Worm (Caenorhabditis elegans) whole organism, late embryonic: ENCODE data around the gene moa-1.

ENCODE experiments used
- C08G9.2 ChIP-seq: sonication (generic microtip); optimal IDR thresholded peaks from 2 replicates; lab custom pipeline; 2016; ENCODE audit warnings: mild to moderate bottlenecking, missing genetic modification characterization, moderate library complexity, missing compliant biosample characterization
- F13H6.1 ChIP-seq: sonication (generic microtip); optimal IDR thresholded peaks from 2 replicates; lab custom pipeline; 2016; ENCODE audit warnings: missing genetic modification characterization, missing compliant biosample characterization
- K02D7.2 ChIP-seq: sonication (generic microtip); optimal IDR thresholded peaks from 2 replicates; lab custom pipeline; 2017; ENCODE audit warnings: mild to moderate bottlenecking, missing genetic modification characterization, missing compliant biosample characterization
- K09A11.1 ChIP-seq: sonication (generic microtip); optimal IDR thresholded peaks from 2 replicates; lab custom pipeline; 2017; ENCODE audit warnings: antibody characterized with exemption, mild to moderate bottlenecking, missing genetic modification characterization, missing compliant biosample characterization; ENCODE audit not compliant: insufficient read depth
- Y22D7AL.16 ChIP-seq: sonication (generic microtip); optimal IDR thresholded peaks from 2 replicates; lab custom pipeline; 2016; ENCODE audit warnings: missing genetic modification characterization, missing compliant biosample characterization
- ceh-18 ChIP-seq: sonication (generic microtip); optimal IDR thresholded peaks from 2 replicates; lab custom pipeline; 2016; ENCODE audit warnings: missing genetic modification characterization, missing compliant biosample characterization
- ceh-2 ChIP-seq: sonication (generic microtip); optimal IDR thresholded peaks from 2 replicates; lab custom pipeline; 2016; ENCODE audit warnings: missing genotype, missing genetic modification characterization, missing compliant biosample characterization
- ceh-22 ChIP-seq: sonication (generic microtip); optimal IDR thresholded peaks from 2 replicates; lab custom pipeline; 2017; ENCODE audit warnings: missing biosample characterization, missing genetic modification characterization
- ceh-31 ChIP-seq: sonication (generic microtip); optimal IDR thresholded peaks from 2 replicates; lab custom pipeline; 2016; ENCODE audit warnings: missing genetic modification characterization, missing compliant biosample characterization
- ceh-48 ChIP-seq: sonication (generic microtip); optimal IDR thresholded peaks from 2 replicates; lab custom pipeline; 2016; ENCODE audit warnings: missing genetic modification characterization, inconsistent platforms, missing compliant biosample characterization
- elt-2 ChIP-seq: sonication (generic microtip); optimal IDR thresholded peaks from 2 replicates; lab custom pipeline; 2016; ENCODE audit warnings: missing genetic modification reagents, missing genetic modification characterization, missing compliant biosample characterization
- elt-4 ChIP-seq: sonication (generic microtip); optimal IDR thresholded peaks from 2 replicates; lab custom pipeline; 2016; ENCODE audit warnings: missing genetic modification characterization, missing compliant biosample characterization
- ets-4 ChIP-seq: sonication (generic microtip); optimal IDR thresholded peaks from 2 replicates; lab custom pipeline; 2016; ENCODE audit warnings: missing genetic modification characterization, missing compliant biosample characterization
- fax-1 ChIP-seq: sonication (generic microtip); optimal IDR thresholded peaks from 2 replicates; lab custom pipeline; 2016; ENCODE audit warnings: missing genotype, missing genetic modification characterization, missing compliant biosample characterization
- hlh-13 ChIP-seq: fragments of 200-800 bp; sonication (Bioruptor generic); optimal IDR thresholded peaks from 2 replicates; lab custom pipeline; 2018; ENCODE audit warnings: mild to moderate bottlenecking, missing genetic modification characterization, missing compliant biosample characterization
- hlh-15 ChIP-seq: sonication (generic microtip); optimal IDR thresholded peaks from 2 replicates; lab custom pipeline; 2016; ENCODE audit warnings: missing genetic modification characterization, missing compliant biosample characterization
- hlh-6 ChIP-seq: sonication (generic microtip); optimal IDR thresholded peaks from 2 replicates; lab custom pipeline; 2016; ENCODE audit warnings: missing genotype, missing genetic modification characterization, missing compliant biosample characterization
- lim-6 ChIP-seq: sonication (generic microtip); optimal IDR thresholded peaks from 2 replicates; lab custom pipeline; 2016; ENCODE audit warnings: missing genetic modification characterization, missing compliant biosample characterization
- madf-2 ChIP-seq: sonication (generic microtip); optimal IDR thresholded peaks from 2 replicates; lab custom pipeline; 2017; ENCODE audit warnings: missing genetic modification characterization, missing compliant biosample characterization
- npax-4 ChIP-seq: sonication (generic microtip); optimal IDR thresholded peaks from 2 replicates; lab custom pipeline; 2016; ENCODE audit warnings: missing genetic modification characterization, missing compliant biosample characterization
- pqm-1 ChIP-seq: sonication (generic microtip); optimal IDR thresholded peaks from 2 replicates; lab custom pipeline; 2016; ENCODE audit warnings: missing genetic modification characterization, missing compliant biosample characterization
- pros-1 ChIP-seq: fragments of 150-350 bp; optimal IDR thresholded peaks from 2 replicates; lab custom pipeline; 2014; ENCODE audit warnings: missing biosample characterization, missing genetic modification reagents, missing genetic modification characterization
- ref-2 ChIP-seq: sonication (generic microtip); optimal IDR thresholded peaks from 2 replicates; lab custom pipeline; 2016; ENCODE audit warnings: missing genetic modification characterization, missing compliant biosample characterization
- rnt-1 ChIP-seq: sonication (generic microtip); optimal IDR thresholded peaks from 2 replicates; lab custom pipeline; 2016; ENCODE audit warnings: missing genetic modification characterization, missing compliant biosample characterization
- sdc-2 ChIP-seq: sonication (generic microtip); optimal IDR thresholded peaks from 2 replicates; lab custom pipeline; 2016; ENCODE audit warnings: missing genotype, missing genetic modification characterization, missing compliant biosample characterization
- sox-2 ChIP-seq: fragments of 200-800 bp; sonication (Bioruptor generic); IDR thresholded peaks from 2 replicates; pipeline ENCODE4 v1.3.6; 2022; ENCODE audit warnings: missing genetic modification reagents, missing genetic modification characterization, missing compliant biosample characterization
- sox-4 ChIP-seq: sonication (generic microtip); optimal IDR thresholded peaks from 2 replicates; lab custom pipeline; 2017; ENCODE audit warnings: mild to moderate bottlenecking, missing genetic modification characterization, inconsistent platforms, missing compliant biosample characterization
- syd-9 ChIP-seq: sonication (generic microtip); optimal IDR thresholded peaks from 2 replicates; lab custom pipeline; 2016; ENCODE audit warnings: mild to moderate bottlenecking, missing genetic modification characterization, moderate library complexity, missing compliant biosample characterization
- tbx-7 ChIP-seq: sonication (generic microtip); optimal IDR thresholded peaks from 2 replicates; lab custom pipeline; 2016; ENCODE audit warnings: missing genotype, missing genetic modification characterization, missing compliant biosample characterization
- ttx-3 ChIP-seq: sonication (generic microtip); optimal IDR thresholded peaks from 2 replicates; lab custom pipeline; 2016; ENCODE audit warnings: missing genetic modification reagents, missing genetic modification characterization, missing compliant biosample characterization
- unc-42 ChIP-seq: sonication (generic microtip); optimal IDR thresholded peaks from 2 replicates; lab custom pipeline; 2016; ENCODE audit warnings: missing genotype, missing genetic modification characterization, missing compliant biosample characterization
- zip-5 ChIP-seq: sonication (generic microtip); optimal IDR thresholded peaks from 2 replicates; lab custom pipeline; 2016; ENCODE audit warnings: missing genetic modification characterization, missing compliant biosample characterization

moa-1 gene

ce11 chrIII:1947851-1948250 is 21.9 kb downstream of the moa-1 start:
- TF ChIP-seq lim-6 (no peak), ceh-2 (tag; lab: Kevin White, UChicago) (no peak)
- TF ChIP-seq, all 69 proteins: peak for 0

ce11 chrIII:1943488-1943887 is 26.2 kb downstream of the moa-1 start, which contains the start of gene F53A3.1:
TSS of gene F53A3.1 (minus strand) at chrIII:1943637.
- TF ChIP-seq hlh-13 (GFP tag; lab: Kevin White, UChicago): no peak
- no peak for TF ChIP-seq tbx-7 (tag; lab: Kevin White, UChicago)
- no peak for TF ChIP-seq hlh-15 (tag; lab: Kevin White, UChicago)
- TF ChIP-seq ceh-18 (tag; lab: Kevin White, UChicago): no peak

DNA sequence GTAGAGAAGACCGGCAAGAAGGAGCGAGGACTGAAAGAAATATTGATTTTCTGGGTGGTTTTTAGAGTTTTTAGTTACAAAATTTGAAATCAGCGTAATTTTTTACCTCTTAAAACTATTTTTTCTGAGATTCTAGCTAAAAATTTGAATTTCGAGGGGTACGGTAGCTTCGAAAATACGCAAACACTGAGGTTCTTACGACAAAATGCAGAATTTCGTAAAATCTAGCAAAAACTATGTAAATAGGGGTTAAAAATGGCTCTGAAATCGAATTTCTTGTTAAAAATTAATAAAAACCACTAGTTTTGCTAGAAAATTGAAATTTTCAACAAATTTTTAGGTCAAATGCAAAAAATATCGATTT is 30.1 kb downstream of the moa-1 start:
- TF ChIP-seq hlh-6 (tag; lab: Kevin White, UChicago): no peak
- no peak for TF ChIP-seq ceh-22 (tag; lab: Kevin White, UChicago)
- no peak for TF ChIP-seq ets-4 (tag; lab: Kevin White, UChicago)
- TF ChIP-seq C08G9.2 (tag; lab: Kevin White, UChicago): no peak
- TF ChIP-seq madf-2: no peak
- TF ChIP-seq unc-42 (tag; lab: Kevin White, UChicago): no peak
- TF ChIP-seq syd-9 (tag; lab: Kevin White, UChicago): no peak
- no peak for TF ChIP-seq sdc-2
- no peak for TF ChIP-seq F13H6.1 (tag; lab: Kevin White, UChicago)
- no peak for TF ChIP-seq fax-1 (tag; lab: Kevin White, UChicago)
- no peak for TF ChIP-seq pros-1 (tag; lab: Kevin White, UChicago)
- TF ChIP-seq pqm-1 (tag; lab: Kevin White, UChicago): no peak
- TF ChIP-seq rnt-1 (tag; lab: Kevin White, UChicago): no peak
- no peak for TF ChIP-seq sox-4
- no peak for TF ChIP-seq elt-2
- TF ChIP-seq ttx-3 (tag; lab: Kevin White, UChicago): no peak
- TF ChIP-seq npax-4: no peak
- TF ChIP-seq Y22D7AL.16 (tag; lab: Kevin White, UChicago): no peak
- TF ChIP-seq zip-5 (tag; lab: Kevin White, UChicago): no peak

ce11 chrIII:1938712-1939624 is 30.7 kb downstream of the moa-1 start:
- no peak for TF ChIP-seq K02D7.2 (tag; lab: Kevin White, UChicago)
- peak; percentile 13 for TF ChIP-seq ceh-31 (tag; lab: Kevin White, UChicago)
- peak; percentile 4 for TF ChIP-seq ref-2
- TF ChIP-seq ceh-48 (tag; lab: Kevin White, UChicago): peak; percentile 58
- TF ChIP-seq sdc-2: peak; percentile 14
- no peak for TF ChIP-seq K09A11.1 (tag; lab: Kevin White, UChicago)
- no peak for TF ChIP-seq hlh-15 (tag; lab: Kevin White, UChicago)
- no peak for TF ChIP-seq syd-9 (tag; lab: Kevin White, UChicago)

DNA sequence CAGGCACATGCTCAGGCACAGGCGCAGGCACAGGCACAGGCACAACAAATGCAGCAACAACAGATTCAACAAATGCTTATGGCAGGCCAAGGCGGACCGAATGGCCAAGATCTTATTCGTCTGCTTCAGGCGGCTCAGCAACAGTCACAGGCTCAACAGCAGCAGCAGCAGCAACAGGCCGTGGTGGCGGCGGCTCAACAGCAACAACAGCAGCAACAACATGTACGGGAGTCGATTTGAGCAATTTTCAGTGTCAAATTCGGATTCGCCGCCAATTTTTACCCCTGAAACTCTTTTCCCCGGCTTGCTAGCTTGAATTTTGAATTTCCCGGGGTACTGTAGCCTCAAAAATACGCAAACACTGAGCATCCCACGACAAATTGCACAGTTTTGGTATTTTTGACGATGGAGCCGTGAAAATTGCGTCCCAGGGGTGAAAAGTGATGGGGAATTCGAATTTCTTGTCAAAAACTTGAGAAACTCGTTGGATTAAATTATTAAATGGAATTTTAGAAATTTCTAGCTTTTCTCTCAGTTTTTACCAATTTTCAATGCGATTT is 31.7 kb downstream of the moa-1 start:
- TF ChIP-seq sox-2 (GFP tag; lab: Robert Waterston, UW) (no peak), ets-4 (tag; lab: Kevin White, UChicago) (no peak), tbx-7 (tag; lab: Kevin White, UChicago) (no peak), elt-4 (tag; lab: Kevin White, UChicago) (peak; percentile 46), pqm-1 (tag; lab: Kevin White, UChicago) (no peak)
